Worm (Caenorhabditis elegans): Measurements from ENCODE around the gene F14F8.9.

Gene F14F8.9

ce11 chrV:16640366-16640765, 28.0 kb downstream of the F14F8.9 start (continued):
- TF ChIP-seq nhr-25 (tag; optimal IDR thresholded peaks at IDR 0.05; ENCODE audit: borderline replicate concordance, insufficient read depth): no peak
- no peak for TF ChIP-seq daf-16 (GFP tag; optimal IDR thresholded peaks at IDR 0.05)
- peak; percentile 42 for TF ChIP-seq daf-16 (tag; optimal IDR thresholded peaks at IDR 0.05)
- TF ChIP-seq daf-19 (GFP tag; conservative IDR thresholded peaks at IDR 0.05): peak; percentile 69
- TF ChIP-seq D1046.2 (GFP tag; IDR thresholded peaks at IDR 0.05): no peak
- no peak for TF ChIP-seq egl-43 (GFP tag; IDR thresholded peaks at IDR 0.05)
- peak; percentile 30; the same call in 1 of the 2 replicates for TF ChIP-seq php-3 (GFP tag; IDR thresholded peaks at IDR 0.05)
- no peak for TF ChIP-seq T26A8.4 (GFP tag; IDR thresholded peaks at IDR 0.05)
- TF ChIP-seq unc-130 (GFP tag; optimal IDR thresholded peaks at IDR 0.05): no peak
- no peak for TF ChIP-seq nhr-237 (tag; optimal IDR thresholded peaks at IDR 0.05)

ce11 chrV:16638204-16638603, 30.2 kb downstream of the F14F8.9 start, which contains the start of gene srw-76:
srw-76 (minus strand) TSS chrV:16638304.
- TF ChIP-seq Y5F2A.4 (GFP tag; optimal IDR thresholded peaks at IDR 0.05) (no peak), snpc-4 (tag; optimal IDR thresholded peaks at IDR 0.05) (no peak), spr-3 (GFP tag; optimal IDR thresholded peaks at IDR 0.05) (no peak), gei-8 (GFP tag; optimal IDR thresholded peaks at IDR 0.05) (no peak), unc-39 (tag; optimal IDR thresholded peaks at IDR 0.05) (no peak), lsy-2 (tag; optimal IDR thresholded peaks at IDR 0.05) (no peak), lin-39 (tag; optimal IDR thresholded peaks at IDR 0.05) (no peak), T20F7.1 (GFP tag; optimal IDR thresholded peaks at IDR 0.05) (no peak)

DNA sequence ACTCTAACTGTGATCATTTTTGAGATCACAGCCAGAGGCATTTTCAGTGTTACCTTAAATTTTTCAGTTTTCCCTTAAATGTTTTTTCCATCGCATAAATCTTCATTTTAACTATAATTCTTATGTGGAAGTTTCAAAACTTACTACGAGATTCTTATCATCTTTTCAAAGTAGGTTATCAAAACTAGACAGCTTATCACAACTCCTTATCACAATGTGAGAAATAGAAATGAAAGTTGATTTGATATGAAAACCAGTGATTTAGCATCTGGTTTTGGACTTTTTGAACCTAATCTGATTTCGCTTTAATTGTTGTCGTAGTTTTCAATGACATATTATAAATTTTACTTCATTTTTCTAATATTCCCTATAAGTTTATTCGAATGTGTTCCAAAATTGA, 32.5 kb downstream of the F14F8.9 start, which contains the start of gene mltn-11:
Gene mltn-11 (plus strand): TSS at position 276 of the 400 bp plus-strand sequence.
- TF ChIP-seq mxl-3 (GFP tag; optimal IDR thresholded peaks at IDR 0.05) (no peak), tag-97 (GFP tag; IDR thresholded peaks at IDR 0.05) (no peak), snpc-4 (tag; optimal IDR thresholded peaks at IDR 0.05) (no peak), unc-62 (GFP tag; optimal IDR thresholded peaks at IDR 0.05 in 1 of 2) (no peak), unc-62 (tag; optimal IDR thresholded peaks at IDR 0.05) (no peak), jun-1 (tag; optimal IDR thresholded peaks at IDR 0.05) (no peak), lir-3 (tag; optimal IDR thresholded peaks at IDR 0.05) (no peak), nhr-102 (tag; optimal IDR thresholded peaks at IDR 0.05) (no peak), tra-1 (GFP tag; IDR thresholded peaks at IDR 0.05) (no peak), ceh-32 (tag; optimal IDR thresholded peaks at IDR 0.05; ENCODE audit: poor library complexity) (no peak), duxl-1 (tag; optimal IDR thresholded peaks at IDR 0.05; ENCODE audit: poor library complexity) (no peak), zip-2 (tag; optimal IDR thresholded peaks at IDR 0.05) (no peak), ZK337.2 (GFP tag; IDR thresholded peaks at IDR 0.05) (no peak), nhr-111 (GFP tag; optimal IDR thresholded peaks at IDR 0.05) (no peak), arid-1 (GFP tag; conservative IDR thresholded peaks at IDR 0.05) (no peak)

DNA sequence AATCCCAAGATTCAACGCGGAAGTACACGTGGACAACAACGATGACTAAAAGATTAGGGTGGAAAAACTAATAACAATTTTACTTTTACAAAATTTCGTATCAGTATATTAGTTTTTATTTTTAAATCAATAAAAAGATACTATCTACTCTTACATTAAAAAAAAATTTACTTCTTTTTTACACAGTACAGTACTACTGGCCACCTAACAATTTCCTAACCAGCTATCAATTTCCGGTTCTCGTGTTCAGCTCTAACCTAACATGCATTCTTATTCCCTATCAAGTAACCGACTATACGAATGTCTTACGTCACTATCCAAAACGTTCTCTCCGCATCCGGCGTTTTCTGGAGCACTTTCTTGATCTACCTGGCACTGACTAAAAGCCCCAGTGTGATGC, 38.8 kb downstream of the F14F8.9 start, which contains the start of gene srd-21:
Gene srd-21 (plus strand): TSS at position 301 of the 400 bp plus-strand sequence.
- peak in 1 of 2 experiments; percentile 27 for TF ChIP-seq unc-62 (GFP tag; optimal IDR thresholded peaks at IDR 0.05 in 1 of 2)
- no peak for TF ChIP-seq unc-62 (tag; optimal IDR thresholded peaks at IDR 0.05)
- no peak for TF ChIP-seq nhr-76 (tag; optimal IDR thresholded peaks at IDR 0.05)
- TF ChIP-seq unc-130 (GFP tag; optimal IDR thresholded peaks at IDR 0.05): no peak
- TF ChIP-seq tag-97 (GFP tag; IDR thresholded peaks at IDR 0.05): no peak
- TF ChIP-seq pha-4 (GFP tag; IDR thresholded peaks at IDR 0.05): no peak
- no peak for TF ChIP-seq pha-4 (tag; optimal IDR thresholded peaks at IDR 0.05)
- no peak for TF ChIP-seq lin-39 (tag; optimal IDR thresholded peaks at IDR 0.05)
- TF ChIP-seq mdt-29 (GFP tag; IDR thresholded peaks at IDR 0.05): no peak
- TF ChIP-seq skn-1 (tag; optimal IDR thresholded peaks at IDR 0.05): no peak
- peak; percentile 58 for TF ChIP-seq aha-1 (tag)
- TF ChIP-seq mxl-2 (GFP tag; conservative IDR thresholded peaks at IDR 0.05): no peak
- no peak for TF ChIP-seq Y75B8A.6 (GFP tag; IDR thresholded peaks at IDR 0.05)
- no peak for TF ChIP-seq snpc-4 (tag; optimal IDR thresholded peaks at IDR 0.05)
- no peak for TF ChIP-seq F10B5.3 (tag; optimal IDR thresholded peaks at IDR 0.05)
- no peak for TF ChIP-seq jun-1 (tag; optimal IDR thresholded peaks at IDR 0.05)
- no peak for TF ChIP-seq spr-3 (GFP tag; optimal IDR thresholded peaks at IDR 0.05)
- no peak for TF ChIP-seq mxl-3 (GFP tag; optimal IDR thresholded peaks at IDR 0.05)

All from whole organism, L4 larva.